Fruit fly (Drosophila melanogaster) whole organism, embryonic: ENCODE results near the gene CARPB.
A peak's percentile ranks its signal among the peaks of the same experiment; 100 is the strongest.

Source experiments
- BEAF-32 ChIP-seq: fragments of 200-800 bp; sonication (Bioruptor generic); optimal IDR thresholded peaks from 3 replicates; lab custom pipeline; 2017; ENCODE audit warnings: missing biosample characterization, missing genetic modification characterization, mild to moderate bottlenecking, moderate library complexity, missing genetic modification reagents
- Bdp1 ChIP-seq: fragments of 200-800 bp; sonication (Bioruptor generic); optimal IDR thresholded peaks from 3 replicates; lab custom pipeline; 2016; ENCODE audit warnings: missing biosample characterization, missing genetic modification characterization
- BtbVII ChIP-seq: fragments of 200-800 bp; sonication (Bioruptor generic); optimal IDR thresholded peaks from 3 replicates; lab custom pipeline; 2017; ENCODE audit warnings: missing biosample characterization, mild to moderate bottlenecking, missing genetic modification characterization
- CG1024 ChIP-seq: fragments of 200-800 bp; sonication (Bioruptor generic); IDR thresholded peaks from 2 replicates; pipeline ENCODE4 v1.3.6; 2022; ENCODE audit warnings: missing biosample characterization, missing genetic modification characterization
- CG10543 ChIP-seq: fragments of 200-800 bp; sonication (Bioruptor generic); optimal IDR thresholded peaks from 3 replicates; lab custom pipeline; 2017; ENCODE audit warnings: missing biosample characterization, mild to moderate bottlenecking, missing genetic modification characterization, moderate library complexity
- CG11504 ChIP-seq: fragments of 200-800 bp; sonication (Bioruptor generic); optimal IDR thresholded peaks from 3 replicates; lab custom pipeline; 2019; ENCODE audit warnings: missing biosample characterization, mild to moderate bottlenecking, missing genetic modification characterization, moderate library complexity
- CG12219 ChIP-seq: fragments of 200-800 bp; sonication (Bioruptor generic); optimal IDR thresholded peaks from 3 replicates; lab custom pipeline; 2018; ENCODE audit warnings: missing biosample characterization, mild to moderate bottlenecking, missing genetic modification characterization
- CG12236 ChIP-seq: fragments of 200-800 bp; sonication (Bioruptor generic); optimal IDR thresholded peaks from 2 replicates; lab custom pipeline; 2016; ENCODE audit warnings: missing biosample characterization, missing genetic modification characterization
- CG12769 ChIP-seq: fragments of 200-800 bp; sonication (Bioruptor generic); optimal IDR thresholded peaks from 2 replicates; lab custom pipeline; 2019; ENCODE audit warnings: missing biosample characterization, mild to moderate bottlenecking, missing genetic modification characterization, moderate library complexity
- CG13894 ChIP-seq: fragments of 200-800 bp; sonication (Bioruptor generic); optimal IDR thresholded peaks from 3 replicates; lab custom pipeline; 2018; ENCODE audit warnings: missing biosample characterization, mild to moderate bottlenecking, missing genetic modification characterization, moderate library complexity
- CG14014 ChIP-seq: fragments of 200-800 bp; sonication (Bioruptor generic); IDR thresholded peaks from 2 replicates; pipeline ENCODE4 v1.3.6; 2022; ENCODE audit warnings: missing biosample characterization, missing genetic modification characterization
- CG14441 ChIP-seq: fragments of 200-800 bp; sonication (Bioruptor generic); IDR thresholded peaks from 2 replicates; pipeline ENCODE4 v1.3.6; 2022; ENCODE audit warnings: missing biosample characterization, missing genetic modification characterization
- CG15269 ChIP-seq: fragments of 200-800 bp; sonication (Bioruptor generic); optimal IDR thresholded peaks from 2 replicates; lab custom pipeline; 2018; ENCODE audit warnings: missing biosample characterization, mild to moderate bottlenecking, missing genetic modification characterization, moderate library complexity
- CG16779 ChIP-seq: fragments of 200-800 bp; sonication (Bioruptor generic); IDR thresholded peaks from 2 replicates; pipeline ENCODE4 v1.3.6; 2022; ENCODE audit warnings: missing biosample characterization, missing genetic modification characterization
- CG17186 ChIP-seq: fragments of 200-800 bp; sonication (Bioruptor generic); optimal IDR thresholded peaks from 3 replicates; lab custom pipeline; 2017; ENCODE audit warnings: missing biosample characterization, missing genetic modification reagents, missing genetic modification characterization
- CG17912 ChIP-seq: fragments of 200-800 bp; sonication (Bioruptor generic); optimal IDR thresholded peaks from 2 replicates; lab custom pipeline; 2018; ENCODE audit warnings: missing biosample characterization, mild to moderate bottlenecking, missing genetic modification characterization
- CG18262 ChIP-seq: fragments of 200-800 bp; optimal IDR thresholded peaks from 3 replicates; lab custom pipeline; 2019; ENCODE audit warnings: missing biosample characterization, mild to moderate bottlenecking, missing genetic modification characterization, moderate library complexity
- CG2202 ChIP-seq: fragments of 200-800 bp; sonication (Bioruptor generic); optimal IDR thresholded peaks from 2 replicates; lab custom pipeline; 2018; ENCODE audit warnings: missing biosample characterization, mild to moderate bottlenecking, missing genetic modification characterization
- CG4730 ChIP-seq: fragments of 200-800 bp; sonication (Bioruptor generic); IDR thresholded peaks from 2 replicates; pipeline ENCODE4 v1.3.6; 2022; ENCODE audit warnings: missing biosample characterization, missing genetic modification characterization
- CG4820 ChIP-seq: fragments of 200-800 bp; sonication (Bioruptor generic); optimal IDR thresholded peaks from 3 replicates; lab custom pipeline; 2016; ENCODE audit warnings: missing biosample characterization, missing genetic modification characterization
- CG4854 ChIP-seq: fragments of 200-800 bp; sonication (Bioruptor generic); optimal IDR thresholded peaks from 2 replicates; lab custom pipeline; 2016; ENCODE audit warnings: missing biosample characterization, missing genetic modification characterization, inconsistent platforms
- CG7928 ChIP-seq: fragments of 200-800 bp; sonication (Bioruptor generic); optimal IDR thresholded peaks from 2 replicates; lab custom pipeline; 2017; ENCODE audit warnings: missing biosample characterization, mild to moderate bottlenecking, missing genetic modification characterization
- CG8290 ChIP-seq, 3 experiments: fragments of 200-800 bp; sonication (Bioruptor generic); optimal IDR thresholded peaks; 2 replicates each; lab custom pipeline; 2016 to 2019; ENCODE audit warnings: missing biosample characterization in 3 of 3, missing genetic modification characterization in 3 of 3, mild to moderate bottlenecking in 2 of 3, moderate library complexity in 1 of 3
- CG8924 ChIP-seq: fragments of 200-800 bp; optimal IDR thresholded peaks from 3 replicates; lab custom pipeline; 2019; ENCODE audit warnings: missing biosample characterization, mild to moderate bottlenecking, missing genetic modification characterization, moderate library complexity
- CTCF ChIP-seq: fragments of 200-800 bp; sonication (Bioruptor generic); optimal IDR thresholded peaks from 2 replicates; lab custom pipeline; 2017; ENCODE audit warnings: missing biosample characterization, mild to moderate bottlenecking, missing genetic modification characterization, moderate library complexity
- Gug ChIP-seq: fragments of 200-800 bp; sonication (Bioruptor generic); IDR thresholded peaks from 4 replicates; pipeline ENCODE4 v1.3.6; 2022; ENCODE audit warnings: missing biosample characterization, missing genetic modification characterization
- Med ChIP-seq: fragments of 200-800 bp; sonication (Bioruptor generic); peaks from one replicate; lab custom pipeline; 2016; ENCODE audit warnings: missing biosample characterization, missing genetic modification characterization, mild to moderate bottlenecking, inconsistent platforms, moderate library complexity
- Oli ChIP-seq: fragments of 200-800 bp; sonication (Bioruptor generic); optimal IDR thresholded peaks from 2 replicates; lab custom pipeline; 2018; ENCODE audit warnings: missing biosample characterization, mild to moderate bottlenecking, missing genetic modification characterization, moderate library complexity
- Pdp1 ChIP-seq, 2 experiments: fragments of 200-800 bp; sonication (Bioruptor generic); optimal IDR thresholded peaks; 3 replicates each; lab custom pipeline; 2016; ENCODE audit warnings: missing biosample characterization in 2 of 2, missing genetic modification characterization in 2 of 2, mild to moderate bottlenecking in 1 of 2, moderate library complexity in 1 of 2
- Rfx ChIP-seq: fragments of 200-800 bp; sonication (Bioruptor generic); IDR thresholded peaks from 2 replicates; pipeline ENCODE4 v1.3.6; 2022; ENCODE audit warnings: missing biosample characterization, missing genetic modification characterization
- Vsx1 ChIP-seq: fragments of 200-800 bp; sonication (Bioruptor generic); optimal IDR thresholded peaks from 2 replicates; lab custom pipeline; 2017; ENCODE audit warnings: missing biosample characterization, mild to moderate bottlenecking, missing genetic modification characterization, missing genetic modification reagents
- ac ChIP-seq: fragments of 200-800 bp; sonication (Bioruptor generic); optimal IDR thresholded peaks from 3 replicates; lab custom pipeline; 2017; ENCODE audit warnings: missing biosample characterization, mild to moderate bottlenecking, missing genetic modification characterization
- al ChIP-seq: fragments of 200-800 bp; sonication (Bioruptor generic); IDR thresholded peaks from 2 replicates; pipeline ENCODE4 v1.3.6; 2022; ENCODE audit warnings: missing biosample characterization, missing genetic modification characterization
- cad ChIP-seq: fragments of >200 bp; optimal IDR thresholded peaks from 2 replicates; lab custom pipeline; 2017; ENCODE audit warnings: missing biosample characterization, missing genetic modification characterization
- chif ChIP-seq, 2 experiments: fragments of 200-800 bp; sonication (Bioruptor generic); optimal IDR thresholded peaks; 3 replicates each; lab custom pipeline; 2016; ENCODE audit warnings: missing biosample characterization in 2 of 2, missing genetic modification characterization in 2 of 2
- ci ChIP-seq: fragments of 200-800 bp; sonication (Bioruptor generic); IDR thresholded peaks from 3 replicates; pipeline ENCODE4 v1.3.6; 2022; ENCODE audit warnings: missing biosample characterization, missing genetic modification characterization
- fd96Cb ChIP-seq: fragments of 200-800 bp; sonication (Bioruptor generic); optimal IDR thresholded peaks from 2 replicates; lab custom pipeline; 2018; ENCODE audit warnings: missing biosample characterization, mild to moderate bottlenecking, missing genetic modification characterization, moderate library complexity
- gfzf ChIP-seq: fragments of 200-800 bp; sonication (Bioruptor generic); optimal IDR thresholded peaks from 2 replicates; lab custom pipeline; 2016; ENCODE audit warnings: missing biosample characterization, mild to moderate bottlenecking, missing genetic modification characterization, moderate library complexity
- grau ChIP-seq: fragments of 200-800 bp; optimal IDR thresholded peaks from 3 replicates; lab custom pipeline; 2019; ENCODE audit warnings: missing biosample characterization, mild to moderate bottlenecking, missing genetic modification characterization, moderate library complexity
- gsb-n ChIP-seq: fragments of 200-800 bp; sonication (Bioruptor generic); optimal IDR thresholded peaks from 3 replicates; lab custom pipeline; 2018; ENCODE audit warnings: missing biosample characterization, mild to moderate bottlenecking, missing genetic modification characterization
- gt ChIP-seq: fragments of 200-800 bp; sonication (Bioruptor generic); IDR thresholded peaks from 2 replicates; pipeline ENCODE4 v1.3.6; 2022; ENCODE audit warnings: missing biosample characterization, missing genetic modification characterization
- lab ChIP-seq: fragments of 200-800 bp; sonication (Bioruptor generic); optimal IDR thresholded peaks from 3 replicates; lab custom pipeline; 2017; ENCODE audit warnings: missing biosample characterization, missing genetic modification characterization, mild to moderate bottlenecking, moderate library complexity, missing genetic modification reagents
- mirr ChIP-seq: fragments of 200-800 bp; sonication (Bioruptor generic); optimal IDR thresholded peaks from 3 replicates; lab custom pipeline; 2018; ENCODE audit warnings: missing biosample characterization, mild to moderate bottlenecking, missing genetic modification characterization
- otp ChIP-seq: fragments of 200-800 bp; sonication (Bioruptor generic); IDR thresholded peaks from 3 replicates; pipeline ENCODE4, ENCODE4 v1.3.6; 2022; ENCODE audit warnings: missing biosample characterization, missing genetic modification characterization
- pzg ChIP-seq: fragments of 200-800 bp; sonication (Bioruptor generic); optimal IDR thresholded peaks from 3 replicates; lab custom pipeline; 2018; ENCODE audit warnings: missing biosample characterization, mild to moderate bottlenecking, missing genetic modification characterization, moderate library complexity
- sd ChIP-seq: fragments of 200-800 bp; sonication (Bioruptor generic); optimal IDR thresholded peaks from 3 replicates; lab custom pipeline; 2018; ENCODE audit warnings: missing biosample characterization, mild to moderate bottlenecking, missing genetic modification characterization, moderate library complexity
- sens ChIP-seq: fragments of 200-800 bp; sonication (Bioruptor generic); peaks from one replicate; lab custom pipeline; 2016; ENCODE audit warnings: missing biosample characterization, missing genetic modification characterization
- sr ChIP-seq: fragments of 200-800 bp; sonication (Bioruptor generic); IDR thresholded peaks from 3 replicates; pipeline ENCODE4 v1.3.6; 2022; ENCODE audit warnings: missing biosample characterization, missing genetic modification characterization
- tin ChIP-seq: fragments of 200-800 bp; sonication (Bioruptor generic); optimal IDR thresholded peaks from 3 replicates; lab custom pipeline; 2016; ENCODE audit warnings: missing biosample characterization, missing genetic modification characterization
- ttk ChIP-seq: fragments of 200-800 bp; sonication (Bioruptor generic); IDR thresholded peaks from 2 replicates; pipeline ENCODE4 v2.1.2; 2022; ENCODE audit warnings: missing biosample characterization, missing genetic modification characterization

CARPB gene

DNA sequence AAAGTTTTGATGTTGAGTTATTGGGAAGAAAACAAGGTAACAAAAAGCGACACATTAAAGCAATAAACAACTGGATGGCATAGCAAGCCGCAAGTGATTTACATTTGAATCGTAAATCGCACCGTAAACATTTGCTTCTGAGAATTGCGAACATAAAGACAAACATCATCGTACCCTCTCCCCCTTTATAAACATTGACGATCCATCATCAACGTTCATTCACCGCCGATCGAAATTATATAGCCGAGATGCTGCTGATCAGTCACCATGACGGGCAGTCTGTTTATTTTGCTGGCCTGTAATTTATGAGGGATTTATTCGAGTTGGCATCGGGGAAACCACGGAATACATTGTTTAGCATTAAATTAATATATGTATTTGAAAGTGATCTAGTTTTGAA, 102.3 kb downstream of the CARPB start (continued):
- TF ChIP-seq sd (peak; percentile 12), CG7928 (GFP tag; lab: Kevin White, UChicago) (no peak), CG8290 (GFP tag; optimal IDR thresholded peaks at IDR 0.05; lab: Kevin White, UChicago) (no peak), CG8290 (tag; optimal IDR thresholded peaks at IDR 0.05; lab: Kevin White, UChicago) (peak in 1 of 2 experiments; percentile 19), Pdp1 (GFP tag; optimal IDR thresholded peaks at IDR 0.05; lab: Kevin White, UChicago) (peak in 1 of 2 experiments; percentile 36), CG17186 (GFP tag; lab: Kevin White, UChicago) (no peak), cad (no peak), CG12769 (tag; lab: Kevin White, UChicago) (peak; percentile 44), gt (GFP tag; lab: Robert Waterston, UW) (no peak), Vsx1 (GFP tag; lab: Kevin White, UChicago) (no peak), gfzf (GFP tag; lab: Kevin White, UChicago) (no peak), CG13894 (peak; percentile 79), CG15269 (peak; percentile 2), CG2202 (tag; lab: Kevin White, UChicago) (no peak), chif (GFP tag; optimal IDR thresholded peaks at IDR 0.05; lab: Kevin White, UChicago) (no peak), CG4854 (GFP tag; lab: Kevin White, UChicago) (no peak), lab (GFP tag; lab: Kevin White, UChicago) (peak; percentile 3), CG11504 (tag; lab: Kevin White, UChicago) (no peak), CG16779 (GFP tag; lab: Robert Waterston, UW) (no peak), mirr (peak; percentile 23), Rfx (GFP tag; lab: Robert Waterston, UW) (peak; percentile 33; the same call in 1 of the 2 replicates), al (no peak), CTCF (no peak), BtbVII (GFP tag; lab: Kevin White, UChicago) (no peak), Med (peak; percentile 66), CG12236 (GFP tag; lab: Kevin White, UChicago) (no peak), CG10543 (GFP tag; lab: Kevin White, UChicago) (peak; percentile 5), CG1024 (no peak), fd96Cb (tag; lab: Kevin White, UChicago) (no peak), sr (GFP tag; lab: Robert Waterston, UW) (no peak)

DNA sequence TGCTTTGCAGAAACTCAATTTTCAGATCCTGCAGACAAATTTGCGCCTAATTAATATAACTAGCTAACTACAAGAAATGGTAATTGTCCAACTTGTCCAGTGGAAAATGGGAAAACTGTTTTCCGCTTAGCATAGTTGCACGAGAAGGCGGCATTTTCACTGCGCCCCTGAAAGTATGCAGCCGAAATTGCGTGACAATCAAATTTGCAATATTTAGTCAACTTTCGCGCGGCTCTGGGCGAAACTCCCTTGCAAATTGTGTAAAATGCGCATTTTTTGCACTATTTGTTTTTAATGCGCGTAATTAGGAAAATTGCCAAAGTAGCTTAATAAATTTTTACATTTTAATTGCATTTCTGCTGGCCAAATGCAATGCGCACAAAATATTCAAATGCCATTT, 106.7 kb downstream of the CARPB start:
- TF ChIP-seq CTCF (peak; percentile 57), gsb-n (tag; lab: Kevin White, UChicago) (no peak), sens (GFP tag; lab: Kevin White, UChicago) (peak; percentile 32)

DNA sequence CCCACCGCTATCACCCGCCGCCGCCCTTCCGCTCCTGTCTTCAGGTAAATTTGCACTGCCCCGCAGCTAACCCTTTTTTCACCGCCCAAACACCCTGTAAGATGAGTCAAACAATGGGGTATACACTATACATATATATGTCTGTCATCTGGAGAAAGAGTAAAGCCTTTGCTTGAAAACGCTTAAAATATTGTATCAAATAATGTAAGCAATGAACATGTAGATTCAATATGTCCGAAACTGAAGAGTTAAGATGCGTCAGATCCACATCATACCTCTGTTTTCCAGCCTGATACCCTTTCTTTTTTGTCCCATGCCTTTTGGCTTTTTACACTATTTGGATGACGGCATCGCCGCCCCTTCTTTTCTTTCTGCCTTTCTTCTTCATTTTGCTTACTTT, 109.8 kb downstream of the CARPB start:
- TF ChIP-seq otp (GFP tag; lab: Robert Waterston, UW) (0 out of 3 replicates have a peak, but pooled peaks have one; percentile 41), grau (tag; lab: Kevin White, UChicago) (peak; percentile 24), tin (GFP tag; lab: Kevin White, UChicago) (peak; percentile 23), ttk (GFP tag; lab: Robert Waterston, UW) (no peak), CG12219 (peak; percentile 13), CG4730 (GFP tag; lab: Robert Waterston, UW) (peak; percentile 38; the same call in 1 of the 2 replicates), Oli (peak; percentile 34), CG8924 (tag; lab: Kevin White, UChicago) (no peak), BEAF-32 (GFP tag; lab: Kevin White, UChicago) (no peak), CG14441 (GFP tag; lab: Robert Waterston, UW) (peak; percentile 57), ac (GFP tag; lab: Kevin White, UChicago) (no peak), Gug (peak; percentile 42; the same call in 1 of the 4 replicates), CG18262 (tag; lab: Kevin White, UChicago) (peak; percentile 4), ci (GFP tag; lab: Robert Waterston, UW) (peak; percentile 58; the same call in 1 of the 3 replicates), CG17912 (GFP tag; lab: Kevin White, UChicago) (no peak), Bdp1 (GFP tag; lab: Kevin White, UChicago) (no peak), CG4820 (GFP tag; lab: Kevin White, UChicago) (peak; percentile 16), pzg (no peak), CG14014 (GFP tag; lab: Robert Waterston, UW) (0 out of 2 replicates have a peak, but pooled peaks have one; percentile 49)
